Fruit fly (Drosophila melanogaster) whole organism, embryonic: ENCODE measurements around the gene HP1e.
A peak's percentile ranks its signal among the peaks of the same experiment; 100 is the strongest.

Experiments
- Asciz ChIP-seq: fragments of 200-800 bp; sonication (Bioruptor generic); optimal IDR thresholded peaks from 2 replicates; lab custom pipeline; 2017; ENCODE audit warnings: missing biosample characterization, mild to moderate bottlenecking, missing genetic modification characterization, missing genetic modification reagents
- Atf3 ChIP-seq: fragments of 200-800 bp; sonication (Bioruptor generic); optimal IDR thresholded peaks from 3 replicates; lab custom pipeline; 2016; ENCODE audit warnings: missing biosample characterization, missing genetic modification characterization
- BEAF-32 ChIP-seq: fragments of 200-800 bp; sonication (Bioruptor generic); optimal IDR thresholded peaks from 3 replicates; lab custom pipeline; 2017; ENCODE audit warnings: missing biosample characterization, missing genetic modification characterization, mild to moderate bottlenecking, moderate library complexity, missing genetic modification reagents
- Bdp1 ChIP-seq: fragments of 200-800 bp; sonication (Bioruptor generic); optimal IDR thresholded peaks from 3 replicates; lab custom pipeline; 2016; ENCODE audit warnings: missing biosample characterization, missing genetic modification characterization
- CG10959 ChIP-seq: fragments of 200-800 bp; sonication (Bioruptor generic); IDR thresholded peaks from 2 replicates; pipeline ENCODE4 v1.3.6; 2022; ENCODE audit warnings: missing biosample characterization, missing genetic modification characterization
- CG11247 ChIP-seq: fragments of 200-800 bp; sonication (Bioruptor generic); IDR thresholded peaks from 2 replicates; pipeline ENCODE4 v1.3.6; 2022; ENCODE audit warnings: missing biosample characterization, missing genetic modification characterization
- CG11456 ChIP-seq: fragments of 200-800 bp; sonication (Bioruptor generic); IDR thresholded peaks from 3 replicates; pipeline ENCODE4 v1.3.6; 2022; ENCODE audit warnings: missing biosample characterization, missing genetic modification characterization
- CG11723 ChIP-seq: fragments of 200-800 bp; sonication (Bioruptor generic); optimal IDR thresholded peaks from 2 replicates; lab custom pipeline; 2017; ENCODE audit warnings: missing biosample characterization, mild to moderate bottlenecking, missing genetic modification characterization
- CG12659 ChIP-seq: fragments of 200-800 bp; sonication (Bioruptor generic); optimal IDR thresholded peaks from 3 replicates; lab custom pipeline; 2017; ENCODE audit warnings: mild to moderate bottlenecking, missing biosample characterization, missing genetic modification reagents, missing genetic modification characterization
- CG13424 ChIP-seq: fragments of 200-800 bp; sonication (Bioruptor generic); optimal IDR thresholded peaks from 2 replicates; lab custom pipeline; 2019; ENCODE audit warnings: missing biosample characterization, mild to moderate bottlenecking, missing genetic modification characterization, moderate library complexity
- CG15479 ChIP-seq: fragments of 200-800 bp; sonication (Bioruptor generic); optimal IDR thresholded peaks from 3 replicates; lab custom pipeline; 2019; ENCODE audit warnings: missing biosample characterization, mild to moderate bottlenecking, missing genetic modification characterization, moderate library complexity
- CG1792 ChIP-seq: fragments of 200-800 bp; sonication (Bioruptor generic); optimal IDR thresholded peaks from 2 replicates; lab custom pipeline; 2016; ENCODE audit warnings: missing biosample characterization, missing genetic modification characterization
- CG18619 ChIP-seq: fragments of 200-800 bp; sonication (Bioruptor generic); optimal IDR thresholded peaks from 3 replicates; lab custom pipeline; 2017; ENCODE audit warnings: missing biosample characterization, mild to moderate bottlenecking, missing genetic modification characterization
- CG2712 ChIP-seq: fragments of 200-800 bp; optimal IDR thresholded peaks from 3 replicates; lab custom pipeline; 2019; ENCODE audit warnings: missing biosample characterization, mild to moderate bottlenecking, missing genetic modification characterization, moderate library complexity
- CG31441 ChIP-seq: fragments of 200-800 bp; sonication (Bioruptor generic); IDR thresholded peaks from 2 replicates; pipeline ENCODE4 v1.3.6; 2022; ENCODE audit warnings: missing biosample characterization, missing genetic modification characterization
- CG3281 ChIP-seq: fragments of 200-800 bp; sonication (Bioruptor generic); optimal IDR thresholded peaks from 3 replicates; lab custom pipeline; 2017; ENCODE audit warnings: missing biosample characterization, mild to moderate bottlenecking, missing genetic modification characterization
- CG3995 ChIP-seq: fragments of 200-800 bp; sonication (Bioruptor generic); optimal IDR thresholded peaks from 3 replicates; lab custom pipeline; 2016; ENCODE audit warnings: missing biosample characterization, missing genetic modification characterization
- CG7556 ChIP-seq: fragments of 200-800 bp; sonication (Bioruptor generic); optimal IDR thresholded peaks from 2 replicates; lab custom pipeline; 2017; ENCODE audit warnings: missing biosample characterization, mild to moderate bottlenecking, missing genetic modification characterization
- CG7839 ChIP-seq: fragments of 200-800 bp; sonication (Bioruptor generic); optimal IDR thresholded peaks from 3 replicates; lab custom pipeline; 2018; ENCODE audit warnings: missing biosample characterization, mild to moderate bottlenecking, missing genetic modification characterization, moderate library complexity
- CG8089 ChIP-seq: fragments of 200-800 bp; sonication (Bioruptor generic); optimal IDR thresholded peaks from 3 replicates; lab custom pipeline; 2016; ENCODE audit warnings: missing biosample characterization, missing genetic modification characterization
- CG9932 ChIP-seq: fragments of 200-800 bp; sonication (Bioruptor generic); IDR thresholded peaks from 2 replicates; pipeline ENCODE4 v1.3.6; 2022; ENCODE audit warnings: missing biosample characterization, missing genetic modification characterization
- CrebB ChIP-seq: fragments of 200-800 bp; sonication (Bioruptor generic); optimal IDR thresholded peaks from 3 replicates; lab custom pipeline; 2018; ENCODE audit warnings: missing biosample characterization, mild to moderate bottlenecking, missing genetic modification characterization
- Dek ChIP-seq: fragments of 200-800 bp; sonication (Bioruptor generic); optimal IDR thresholded peaks from 3 replicates; lab custom pipeline; 2019; ENCODE audit warnings: missing biosample characterization, mild to moderate bottlenecking, missing genetic modification characterization, moderate library complexity
- Eip74EF ChIP-seq, 2 experiments: fragments of 200-800 bp in 1 of 2; fragments of >200 bp in 1 of 2; sonication (Bioruptor generic) in 1 of 2; optimal IDR thresholded peaks; 2 replicates each; lab custom pipeline; 2017 to 2019; ENCODE audit warnings: missing biosample characterization in 2 of 2, missing genetic modification characterization in 2 of 2, mild to moderate bottlenecking in 1 of 2, moderate library complexity in 1 of 2
- Fer2 ChIP-seq: fragments of 200-800 bp; sonication (Bioruptor generic); optimal IDR thresholded peaks from 2 replicates; lab custom pipeline; 2018; ENCODE audit warnings: missing biosample characterization, mild to moderate bottlenecking, missing genetic modification characterization, moderate library complexity
- Hr78 ChIP-seq, 2 experiments: fragments of 200-800 bp in 1 of 2; fragments of >200 bp in 1 of 2; sonication (Bioruptor generic) in 1 of 2; optimal IDR thresholded peaks; 2 replicates each; lab custom pipeline; 2017 to 2019; ENCODE audit warnings: missing biosample characterization in 2 of 2, missing genetic modification characterization in 2 of 2, mild to moderate bottlenecking in 1 of 2, moderate library complexity in 1 of 2
- Kr ChIP-seq: fragments of 200-800 bp; sonication (Bioruptor generic); optimal IDR thresholded peaks from 2 replicates; lab custom pipeline; 2017; ENCODE audit warnings: missing biosample characterization, mild to moderate bottlenecking, missing genetic modification characterization
- NC2α ChIP-seq: fragments of 200-800 bp; sonication (Bioruptor generic); optimal IDR thresholded peaks from 2 replicates; lab custom pipeline; 2016; ENCODE audit warnings: missing biosample characterization, missing genetic modification characterization
- Stat92E ChIP-seq, 3 experiments: fragments of >200 bp in 2 of 3; fragments of 200-800 bp in 1 of 3; sonication (Bioruptor generic) in 1 of 3; optimal IDR thresholded peaks; 2 replicates each; lab custom pipeline; 2017 to 2019; ENCODE audit warnings: missing biosample characterization in 3 of 3, missing genetic modification characterization in 3 of 3, mild to moderate bottlenecking in 1 of 3, moderate library complexity in 1 of 3
- Vsx1 ChIP-seq: fragments of 200-800 bp; sonication (Bioruptor generic); optimal IDR thresholded peaks from 2 replicates; lab custom pipeline; 2017; ENCODE audit warnings: missing biosample characterization, mild to moderate bottlenecking, missing genetic modification characterization, missing genetic modification reagents
- abd-A ChIP-seq: fragments of 200-800 bp; sonication (Bioruptor generic); optimal IDR thresholded peaks from 3 replicates; lab custom pipeline; 2019; ENCODE audit warnings: missing biosample characterization, mild to moderate bottlenecking, missing genetic modification characterization, moderate library complexity
- ap ChIP-seq: fragments of 200-800 bp; sonication (Bioruptor generic); IDR thresholded peaks from 2 replicates; pipeline ENCODE4 v1.3.6; 2022; ENCODE audit warnings: missing biosample characterization, missing genetic modification characterization
- ato ChIP-seq: fragments of 200-800 bp; sonication (Bioruptor generic); IDR thresholded peaks from 2 replicates; pipeline ENCODE4 v1.3.6; 2022; ENCODE audit warnings: missing biosample characterization, missing genetic modification characterization; ENCODE audit not compliant: partially characterized antibody
- az2 ChIP-seq: fragments of 200-800 bp; sonication (Bioruptor generic); optimal IDR thresholded peaks from 3 replicates; lab custom pipeline; 2016; ENCODE audit warnings: missing biosample characterization, missing genetic modification characterization
- dmrt11E ChIP-seq: fragments of 200-800 bp; sonication (Bioruptor generic); optimal IDR thresholded peaks from 3 replicates; lab custom pipeline; 2018; ENCODE audit warnings: missing biosample characterization, mild to moderate bottlenecking, missing genetic modification characterization, moderate library complexity
- gem ChIP-seq: fragments of 200-800 bp; sonication (Bioruptor generic); optimal IDR thresholded peaks from 2 replicates; lab custom pipeline; 2019; ENCODE audit warnings: missing biosample characterization, mild to moderate bottlenecking, missing genetic modification characterization, moderate library complexity
- kah ChIP-seq: fragments of 200-800 bp; sonication (Bioruptor generic); optimal IDR thresholded peaks from 2 replicates; lab custom pipeline; 2018; ENCODE audit warnings: missing biosample characterization, mild to moderate bottlenecking, missing genetic modification characterization
- ken ChIP-seq: fragments of 200-800 bp; sonication (Bioruptor generic); IDR thresholded peaks from 3 replicates; pipeline ENCODE4 v1.3.6; 2022; ENCODE audit warnings: missing biosample characterization, missing genetic modification characterization
- nmo ChIP-seq: fragments of 200-800 bp; sonication (Bioruptor generic); optimal IDR thresholded peaks from 2 replicates; lab custom pipeline; 2018; ENCODE audit warnings: missing biosample characterization, mild to moderate bottlenecking, missing genetic modification characterization, moderate library complexity
- org-1 ChIP-seq: fragments of 200-800 bp; sonication (Bioruptor generic); optimal IDR thresholded peaks from 2 replicates; lab custom pipeline; 2017; ENCODE audit warnings: missing biosample characterization, missing genetic modification characterization
- pum ChIP-seq: fragments of 200-800 bp; sonication (Bioruptor generic); optimal IDR thresholded peaks from 2 replicates; lab custom pipeline; 2016; ENCODE audit warnings: missing biosample characterization, missing genetic modification characterization
- repo ChIP-seq: fragments of 200-800 bp; sonication (Bioruptor generic); optimal IDR thresholded peaks from 2 replicates; lab custom pipeline; 2016; ENCODE audit warnings: missing biosample characterization, missing genetic modification characterization
- row ChIP-seq: fragments of 200-800 bp; sonication (Bioruptor generic); IDR thresholded peaks from 3 replicates; pipeline ENCODE4 v1.3.6; 2022; ENCODE audit warnings: missing biosample characterization, missing genetic modification characterization
- sob ChIP-seq: fragments of 200-800 bp; sonication (Bioruptor generic); IDR thresholded peaks from 2 replicates; pipeline ENCODE4 v1.3.6; 2022; ENCODE audit warnings: missing biosample characterization, missing genetic modification characterization
- tgo ChIP-seq: fragments of 200-800 bp; sonication (Bioruptor generic); IDR thresholded peaks from 3 replicates; pipeline ENCODE4 v1.3.6; 2022; ENCODE audit warnings: missing biosample characterization, missing genetic modification characterization
- tin ChIP-seq: fragments of 200-800 bp; sonication (Bioruptor generic); optimal IDR thresholded peaks from 3 replicates; lab custom pipeline; 2016; ENCODE audit warnings: missing biosample characterization, missing genetic modification characterization
- ttk ChIP-seq: fragments of 200-800 bp; sonication (Bioruptor generic); IDR thresholded peaks from 2 replicates; pipeline ENCODE4 v2.1.2; 2022; ENCODE audit warnings: missing biosample characterization, missing genetic modification characterization
- unpg ChIP-seq: fragments of 200-800 bp; sonication (Bioruptor generic); optimal IDR thresholded peaks from 3 replicates; lab custom pipeline; 2018; ENCODE audit warnings: missing biosample characterization, mild to moderate bottlenecking, missing genetic modification characterization, moderate library complexity
- z ChIP-seq: fragments of 200-800 bp; sonication (Bioruptor generic); IDR thresholded peaks from 3 replicates; pipeline ENCODE4 v1.3.6; 2022; ENCODE audit warnings: missing biosample characterization, missing genetic modification characterization
- zfh1 ChIP-seq: fragments of 200-800 bp; sonication (Bioruptor generic); IDR thresholded peaks from 3 replicates; pipeline ENCODE4 v1.3.6; 2022; ENCODE audit warnings: missing biosample characterization, missing genetic modification characterization

The HP1e gene

dm6 chr3R:9344791-9345208 is 23.2 kb downstream of the HP1e start (continued):
- TF ChIP-seq Dek (tag; lab: Kevin White, UChicago) (no peak), nmo (GFP tag; lab: Kevin White, UChicago) (peak; percentile 61), org-1 (GFP tag; lab: Kevin White, UChicago) (peak; percentile 20), CG2712 (tag; lab: Kevin White, UChicago) (peak; percentile 42), CG15479 (GFP tag; lab: Kevin White, UChicago) (peak; percentile 6), CG7556 (GFP tag; lab: Kevin White, UChicago) (peak; percentile 57), CG12659 (GFP tag; lab: Kevin White, UChicago) (peak; percentile 59), CG9932 (no peak), kah (GFP tag; lab: Kevin White, UChicago) (peak; percentile 1), ato (GFP tag; lab: Robert Waterston, UW) (no peak), Bdp1 (GFP tag; lab: Kevin White, UChicago) (no peak), sob (GFP tag; lab: Robert Waterston, UW) (no peak), CG3281 (GFP tag; lab: Kevin White, UChicago) (no peak), CG13424 (peak; percentile 58), ttk (GFP tag; lab: Robert Waterston, UW) (0 out of 2 replicates have a peak, but pooled peaks have one; percentile 33), Atf3 (no peak), CG10959 (GFP tag; lab: Robert Waterston, UW) (no peak), CG1792 (no peak), az2 (peak; percentile 34), zfh1 (0 out of 3 replicates have a peak, but pooled peaks have one; percentile 45), Asciz (peak; percentile 54), Hr78 (GFP tag; optimal IDR thresholded peaks at IDR 0.05; lab: Kevin White, UChicago) (peak in 1 of 2 experiments; percentile 23), Kr (no peak), dmrt11E (peak; percentile 22), repo (no peak), CG8089 (GFP tag; lab: Kevin White, UChicago) (peak; percentile 25), Vsx1 (GFP tag; lab: Kevin White, UChicago) (no peak), CG3995 (no peak), CG11723 (GFP tag; lab: Kevin White, UChicago) (peak; percentile 16), ap (GFP tag; lab: Robert Waterston, UW) (no peak), row (GFP tag; lab: Robert Waterston, UW) (peak; percentile 54; the same call in 2 of the 3 replicates), Fer2 (no peak), NC2α (GFP tag; lab: Kevin White, UChicago) (peak; percentile 1), tin (no peak), abd-A (tag; lab: Kevin White, UChicago) (no peak), z (GFP tag; lab: Robert Waterston, UW) (no peak), Eip74EF (GFP tag; optimal IDR thresholded peaks at IDR 0.05; lab: Kevin White, UChicago) (peak in 1 of 2 experiments; percentile 42), CG31441 (GFP tag; lab: Robert Waterston, UW) (peak; percentile 55), ken (0 out of 3 replicates have a peak, but pooled peaks have one; percentile 12), tgo (GFP tag; lab: Robert Waterston, UW) (peak; percentile 36; the same call in 1 of the 3 replicates), CG7839 (tag; lab: Kevin White, UChicago) (peak; percentile 54), pum (peak; percentile 48), CG18619 (GFP tag; lab: Kevin White, UChicago) (peak; percentile 30), CG11456 (no peak), BEAF-32 (GFP tag; lab: Kevin White, UChicago) (no peak), CG11247 (0 out of 2 replicates have a peak, but pooled peaks have one; percentile 43), gem (peak; percentile 80), Stat92E (GFP tag; optimal IDR thresholded peaks at IDR 0.05; lab: Kevin White, UChicago) (no peak), CrebB (no peak), unpg (GFP tag; lab: Kevin White, UChicago) (peak; percentile 54)
